Worm (Caenorhabditis elegans) whole organism, young adult: ENCODE measurements around the gene srr-8.

Experiments used
- F22D6.2 ChIP-seq: sonication (generic microtip); optimal IDR thresholded peaks from 2 replicates; lab custom pipeline; 2016; ENCODE audit warnings: mild to moderate bottlenecking, missing genetic modification characterization, missing compliant biosample characterization
- F55B11.4 ChIP-seq: sonication (generic microtip); optimal IDR thresholded peaks from 2 replicates; lab custom pipeline; 2016; ENCODE audit warnings: missing compliant biosample characterization, missing genetic modification characterization, borderline replicate concordance; ENCODE audit not compliant: insufficient read depth
- K11D2.4 ChIP-seq: fragments of 200-800 bp; sonication (Bioruptor generic); IDR thresholded peaks from 2 replicates; pipeline ENCODE4 v1.3.6; 2022; ENCODE audit warnings: missing genetic modification reagents, missing genetic modification characterization, missing compliant biosample characterization
- Y95B8A.8 ChIP-seq: fragments of 200-800 bp; sonication (Bioruptor generic); IDR thresholded peaks from 2 replicates; pipeline ENCODE4 v1.3.6; 2022; ENCODE audit warnings: missing genetic modification reagents, missing genetic modification characterization, missing compliant biosample characterization
- ama-1 ChIP-seq, 3 experiments: fragments of 150-350 bp in 1 of 3; sonication (generic microtip) in 2 of 3; optimal IDR thresholded peaks; 2 replicates each; lab custom pipeline; 2014 to 2018; ENCODE audit warnings: missing biosample characterization in 2 of 3, missing genetic modification characterization in 2 of 3, missing genetic modification reagents in 2 of 3
- attf-5 ChIP-seq: fragments of 200-800 bp; sonication (Bioruptor generic); optimal IDR thresholded peaks from 2 replicates; lab custom pipeline; 2018; ENCODE audit warnings: mild to moderate bottlenecking, missing genetic modification characterization, missing compliant biosample characterization
- die-1 ChIP-seq: sonication (generic microtip); optimal IDR thresholded peaks from 2 replicates; lab custom pipeline; 2016; ENCODE audit warnings: missing genotype, mild to moderate bottlenecking, missing genetic modification characterization, missing compliant biosample characterization
- efl-1 ChIP-seq: fragments of 150-350 bp; optimal IDR thresholded peaks from 2 replicates; lab custom pipeline; 2014; ENCODE audit warnings: missing biosample characterization, missing genetic modification reagents, missing genetic modification characterization
- lsl-1 ChIP-seq: fragments of 200-800 bp; sonication (Bioruptor generic); optimal IDR thresholded peaks from 2 replicates; lab custom pipeline; 2018; ENCODE audit warnings: mild to moderate bottlenecking, missing genetic modification characterization, moderate library complexity, missing compliant biosample characterization
- mxl-1 ChIP-seq: sonication (generic microtip); optimal IDR thresholded peaks from 2 replicates; lab custom pipeline; 2016; ENCODE audit warnings: missing genetic modification characterization, missing compliant biosample characterization
- pha-4 ChIP-seq: fragments of 150-350 bp; sonication (generic microtip); optimal IDR thresholded peaks from 2 replicates; lab custom pipeline; 2014; ENCODE audit warnings: missing biosample characterization, missing genetic modification reagents, missing genetic modification characterization
- unc-130 ChIP-seq: sonication (generic microtip); optimal IDR thresholded peaks from 2 replicates; lab custom pipeline; 2016; ENCODE audit warnings: missing genetic modification reagents, missing genetic modification characterization, missing compliant biosample characterization
- unc-62 ChIP-seq: fragments of 150-350 bp; optimal IDR thresholded peaks from 2 replicates; lab custom pipeline; 2014; ENCODE audit warnings: missing biosample characterization, missing genetic modification reagents, missing genetic modification characterization
- ztf-3 ChIP-seq: fragments of 200-800 bp; sonication (Bioruptor generic); optimal IDR thresholded peaks from 2 replicates; lab custom pipeline; 2018; ENCODE audit warnings: mild to moderate bottlenecking, missing genetic modification characterization, missing compliant biosample characterization

DNA sequence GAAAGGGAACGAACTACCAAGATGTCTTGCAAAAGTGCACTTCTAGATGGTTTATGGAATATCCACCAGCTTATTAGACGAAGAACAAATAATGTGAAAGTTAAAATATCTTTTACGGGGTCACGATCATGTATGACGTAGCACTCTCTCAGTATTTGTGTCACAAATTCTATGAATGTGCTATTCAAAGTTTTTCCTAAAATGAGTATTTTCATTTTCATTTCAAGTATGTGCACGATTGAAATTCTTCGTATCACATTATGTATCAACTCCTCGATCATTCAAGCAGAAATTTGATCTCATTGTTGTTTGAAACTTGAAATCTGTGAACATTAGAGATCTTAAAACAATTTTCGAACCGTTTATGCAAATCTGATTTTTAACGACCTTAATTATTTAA lies 23.9 kb upstream of the srr-8 start:
- TF ChIP-seq unc-130 (GFP tag; lab: Kevin White, UChicago) (no peak), pha-4 (tag; lab: Kevin White, UChicago) (no peak), F22D6.2 (tag; lab: Kevin White, UChicago) (no peak), attf-5 (no peak), mxl-1 (no peak), ama-1 (optimal IDR thresholded peaks at IDR 0.05; lab: Kevin White, UChicago) (no peak), ama-1 (GFP tag; optimal IDR thresholded peaks at IDR 0.05; lab: Kevin White, UChicago) (no peak), unc-62 (GFP tag; lab: Kevin White, UChicago) (no peak), Y95B8A.8 (no peak), lsl-1 (no peak), die-1 (tag; lab: Kevin White, UChicago) (no peak), ztf-3 (no peak), efl-1 (GFP tag; lab: Kevin White, UChicago) (no peak), F55B11.4 (no peak), K11D2.4 (GFP tag; lab: Robert Waterston, UW) (no peak)
